Worm (Caenorhabditis elegans): ENCODE results near the gene pad-2.

pad-2 gene

DNA sequence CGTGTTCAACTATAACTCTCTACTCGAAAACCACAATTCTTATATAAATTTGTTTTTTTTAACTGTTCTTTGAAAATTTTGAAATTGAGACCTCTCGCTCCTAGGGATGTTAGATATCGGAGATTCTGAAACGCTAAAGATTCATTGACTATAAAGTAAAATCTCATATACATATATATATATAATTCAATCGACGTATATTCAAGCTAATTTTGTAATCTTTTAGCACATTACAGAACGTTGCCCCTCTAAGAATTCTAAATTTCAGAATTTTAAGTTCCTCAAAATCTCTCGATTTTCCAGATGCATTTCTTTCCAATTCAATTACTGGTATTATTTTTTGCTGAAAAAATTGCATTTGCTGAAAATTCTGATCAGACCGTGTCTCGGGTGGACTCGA lies at the start of gene pad-2:
Gene pad-2 (plus strand): TSS at position 301 of the 400 bp plus-strand sequence.
- no peak for TF ChIP-seq W03F9.2 (tag; optimal IDR thresholded peaks at IDR 0.05)

DNA sequence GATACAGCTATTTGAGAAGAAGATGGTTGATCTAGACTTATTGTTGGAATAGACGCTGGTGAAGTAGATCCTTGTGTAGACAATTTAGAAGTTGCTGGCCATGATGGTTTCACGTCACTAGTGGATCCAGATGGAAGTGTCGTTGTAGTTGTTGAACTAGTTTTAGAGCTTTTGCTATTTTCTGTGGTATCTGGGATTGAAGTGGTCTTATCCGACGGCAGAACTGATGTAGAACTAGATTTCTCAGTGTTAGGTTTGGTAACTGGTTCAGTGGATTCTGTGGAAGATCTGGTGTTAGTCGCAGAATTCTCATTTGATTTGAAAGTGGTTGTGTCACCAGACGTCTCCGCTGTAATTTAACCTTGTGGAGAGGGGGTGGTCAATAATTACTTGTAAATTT lies 47.3 kb upstream of the pad-2 start:
- TF ChIP-seq him-1 (tag; optimal IDR thresholded peaks at IDR 0.05): no peak
- no peak for TF ChIP-seq dao-5 (tag; optimal IDR thresholded peaks at IDR 0.05)
- TF ChIP-seq W03F9.2 (tag; optimal IDR thresholded peaks at IDR 0.05): no peak

DNA sequence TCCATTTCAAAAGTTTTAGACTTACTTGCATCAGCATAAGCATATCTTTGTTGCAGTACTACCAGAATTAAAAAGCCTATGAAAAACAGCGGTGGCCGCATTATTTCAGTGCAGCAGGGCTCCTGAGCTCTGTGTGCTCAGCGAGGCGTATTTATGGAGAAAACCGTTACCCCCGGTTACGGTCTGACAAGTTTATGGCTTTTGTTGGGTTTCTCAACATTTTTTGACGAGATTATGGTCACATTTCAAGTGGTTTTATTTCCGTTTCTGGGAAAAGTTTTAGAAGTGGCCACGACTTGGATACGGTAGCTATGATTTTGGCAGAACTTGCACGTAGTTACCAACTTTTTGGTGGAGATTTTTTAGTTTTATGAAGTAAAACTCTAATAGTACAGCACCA lies 44.9 kb upstream of the pad-2 start, which contains the start of gene paml-1:
Gene paml-1 (minus strand): TSS at position 101 of the 400 bp plus-strand sequence.
- no peak for TF ChIP-seq dao-5 (tag; optimal IDR thresholded peaks at IDR 0.05)

DNA sequence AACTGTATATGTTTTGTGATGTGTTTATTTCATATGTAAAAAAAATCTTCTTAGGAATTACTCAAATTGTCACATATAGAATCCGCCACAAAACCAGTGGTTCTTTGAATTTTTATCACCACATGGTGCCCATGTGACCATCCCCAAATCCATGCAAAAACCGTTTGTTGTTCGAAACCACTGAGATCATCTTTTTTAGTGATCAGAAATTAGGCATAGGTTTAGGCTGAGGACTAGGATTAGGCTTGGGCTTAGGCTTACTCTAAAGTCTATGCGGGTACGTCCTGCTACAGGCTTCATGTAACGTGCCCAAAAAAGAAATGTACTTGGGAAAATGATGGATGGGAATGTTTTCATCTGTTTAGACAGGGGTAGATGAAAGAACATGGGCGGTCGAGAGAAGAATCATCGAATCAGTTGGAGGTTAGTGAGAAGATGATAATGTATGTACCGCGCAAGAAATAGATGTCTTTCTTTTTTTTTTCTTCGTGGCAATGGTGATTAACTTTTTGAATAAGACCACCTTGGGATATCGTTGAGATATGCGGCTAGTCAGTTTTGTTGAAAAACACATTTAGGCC lies 42.5 kb upstream of the pad-2 start:
- TF ChIP-seq W03F9.2 (tag; optimal IDR thresholded peaks at IDR 0.05): no peak
- TF ChIP-seq dao-5 (tag; optimal IDR thresholded peaks at IDR 0.05): no peak
- no peak for TF ChIP-seq him-1 (tag; optimal IDR thresholded peaks at IDR 0.05)

DNA sequence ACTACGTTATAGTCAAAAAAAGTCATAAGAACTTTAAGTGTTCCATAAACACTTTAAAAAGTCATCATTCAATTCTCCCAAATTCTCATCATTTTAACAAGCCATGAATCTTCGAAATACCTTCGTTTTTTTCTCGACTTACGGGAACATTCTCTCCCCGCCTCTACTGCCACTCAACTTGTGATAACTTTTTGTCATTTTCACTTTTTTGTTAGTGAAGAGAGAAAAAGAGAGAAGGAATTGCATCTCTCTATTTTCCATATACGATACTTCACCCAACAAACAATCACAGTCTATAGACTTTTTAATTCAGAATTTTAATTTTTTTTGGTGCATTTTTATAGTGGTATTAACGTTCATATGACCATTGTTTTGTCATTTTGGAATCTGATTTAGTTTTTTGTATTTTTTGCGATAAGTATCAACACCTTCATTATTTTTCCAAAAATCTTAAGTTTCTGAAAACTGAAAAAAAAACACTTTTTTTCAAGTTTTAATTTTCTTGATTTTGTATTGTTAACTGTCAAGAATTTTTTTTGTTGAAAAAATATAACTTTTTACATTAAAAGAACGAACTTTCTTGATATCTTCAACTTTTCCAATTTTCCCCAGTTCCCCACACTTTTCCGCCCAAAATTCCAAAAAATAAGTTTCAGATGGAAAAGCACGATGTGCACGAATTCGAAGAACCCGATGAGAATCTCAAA lies 40.3 kb upstream of the pad-2 start, which contains the start of gene Y70G10A.3:
Gene Y70G10A.3 (plus strand): TSS at position 657 of the 707 bp plus-strand sequence.
- TF ChIP-seq W03F9.2 (tag; optimal IDR thresholded peaks at IDR 0.05) (no peak), him-1 (tag; optimal IDR thresholded peaks at IDR 0.05) (no peak), dao-5 (tag; optimal IDR thresholded peaks at IDR 0.05) (no peak)

DNA sequence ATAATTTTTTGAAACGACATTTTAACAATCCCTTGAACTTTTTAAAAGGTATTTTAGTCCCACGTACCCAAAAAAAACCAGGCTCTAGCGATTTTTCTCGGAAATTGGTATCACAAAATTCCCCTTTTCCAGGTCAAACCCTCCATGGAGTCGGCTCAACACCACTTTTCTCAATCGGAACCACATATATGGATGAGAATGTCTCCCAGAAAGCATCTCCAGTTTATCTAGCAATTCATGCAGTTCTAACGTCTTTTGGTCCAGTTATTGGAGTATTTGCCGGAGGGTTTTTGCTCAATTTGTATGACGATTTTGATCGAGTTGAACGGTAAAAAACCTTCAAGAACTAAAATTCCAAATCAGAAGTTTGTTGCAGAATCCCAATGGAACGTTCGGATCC lies 38.9 kb upstream of the pad-2 start:
- TF ChIP-seq W03F9.2 (tag; optimal IDR thresholded peaks at IDR 0.05): no peak
- no peak for TF ChIP-seq dao-5 (tag; optimal IDR thresholded peaks at IDR 0.05)
- TF ChIP-seq him-1 (tag; optimal IDR thresholded peaks at IDR 0.05): no peak

DNA sequence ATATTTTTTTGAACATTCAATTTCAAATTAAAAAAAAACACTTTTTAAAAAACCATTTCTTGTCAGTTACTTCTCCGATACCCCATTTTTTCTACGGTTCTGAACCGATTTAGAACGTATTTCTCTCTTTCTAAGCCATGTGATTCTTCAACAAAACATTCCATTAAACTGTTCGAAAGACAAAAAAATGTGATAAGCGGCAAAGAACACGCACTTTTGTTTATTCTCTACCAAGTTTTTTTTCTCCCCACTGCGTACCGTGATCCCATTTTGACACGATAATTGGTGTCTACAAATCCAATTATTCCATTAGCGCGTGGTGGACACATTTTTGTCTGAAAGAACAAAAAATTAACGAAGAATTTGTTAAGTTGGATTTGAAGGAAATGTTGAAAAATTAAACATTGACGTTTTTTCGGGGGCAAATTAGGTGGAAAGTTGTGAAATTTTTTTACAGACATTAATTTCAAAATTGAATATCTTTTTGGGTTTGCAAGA lies 37.5 kb upstream of the pad-2 start:
- TF ChIP-seq dao-5 (tag; optimal IDR thresholded peaks at IDR 0.05) (no peak), him-1 (tag; optimal IDR thresholded peaks at IDR 0.05) (no peak), W03F9.2 (tag; optimal IDR thresholded peaks at IDR 0.05) (no peak)

DNA sequence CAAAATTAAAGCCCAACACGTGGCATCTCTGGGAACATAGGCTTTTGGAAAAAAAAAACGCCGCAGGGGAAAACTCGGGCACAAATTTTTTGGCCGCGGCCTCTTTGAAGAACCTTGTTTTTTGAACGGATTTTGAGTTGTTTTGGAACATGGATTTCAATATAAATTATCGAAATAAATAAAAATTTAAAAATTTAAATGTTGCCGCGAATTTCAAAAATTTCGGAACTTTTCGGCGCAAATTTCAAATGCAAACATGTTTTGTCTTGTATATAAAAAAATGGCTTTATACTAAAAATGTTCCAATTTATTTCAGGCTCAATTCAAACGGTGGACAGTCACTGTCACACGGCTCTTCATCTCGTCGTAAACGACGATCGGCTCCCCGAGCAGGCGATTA lies 34.9 kb upstream of the pad-2 start:
- TF ChIP-seq dao-5 (tag; optimal IDR thresholded peaks at IDR 0.05): no peak
- TF ChIP-seq W03F9.2 (tag; optimal IDR thresholded peaks at IDR 0.05): no peak
- no peak for TF ChIP-seq him-1 (tag; optimal IDR thresholded peaks at IDR 0.05)

DNA sequence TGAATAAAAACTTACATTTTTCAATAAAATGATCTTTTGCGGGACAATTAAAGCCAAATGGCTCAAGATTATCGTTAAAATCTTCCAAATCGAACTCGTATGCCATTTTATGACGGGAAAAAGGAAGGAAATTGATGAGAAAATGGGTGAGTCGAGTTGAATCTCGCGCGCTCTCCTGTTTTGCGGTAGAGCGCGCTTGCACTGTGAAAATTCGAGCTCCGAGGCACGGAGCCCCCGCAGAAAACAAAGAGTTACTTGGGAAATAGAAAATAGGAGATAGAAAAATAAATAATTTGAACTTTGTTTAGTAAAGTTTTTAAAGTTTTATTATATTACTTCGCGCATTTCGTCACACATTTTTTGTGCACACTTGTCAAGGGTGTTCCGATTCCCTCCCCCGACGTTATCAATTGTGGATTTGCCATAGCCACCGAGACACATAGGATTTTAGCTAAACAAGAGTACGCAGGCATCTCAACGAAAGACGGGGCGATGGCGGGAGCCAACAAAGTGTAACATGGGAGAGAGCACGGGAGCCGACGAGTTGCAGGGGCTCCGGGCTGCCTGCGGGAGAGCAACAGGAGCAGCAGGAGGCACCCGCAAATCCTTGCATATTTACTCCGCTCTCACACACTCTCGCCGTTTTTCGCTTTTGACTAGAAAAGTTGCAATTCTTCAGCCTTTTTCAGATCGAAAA lies 30.3 kb upstream of the pad-2 start, which contains the start of the genes div-1 and cor-1:
Gene div-1 (minus strand): TSS at position 119 of the 697 bp plus-strand sequence.
Gene cor-1 (plus strand): TSS at position 671 of the 697 bp plus-strand sequence.
- TF ChIP-seq W03F9.2 (tag; optimal IDR thresholded peaks at IDR 0.05): no peak

DNA sequence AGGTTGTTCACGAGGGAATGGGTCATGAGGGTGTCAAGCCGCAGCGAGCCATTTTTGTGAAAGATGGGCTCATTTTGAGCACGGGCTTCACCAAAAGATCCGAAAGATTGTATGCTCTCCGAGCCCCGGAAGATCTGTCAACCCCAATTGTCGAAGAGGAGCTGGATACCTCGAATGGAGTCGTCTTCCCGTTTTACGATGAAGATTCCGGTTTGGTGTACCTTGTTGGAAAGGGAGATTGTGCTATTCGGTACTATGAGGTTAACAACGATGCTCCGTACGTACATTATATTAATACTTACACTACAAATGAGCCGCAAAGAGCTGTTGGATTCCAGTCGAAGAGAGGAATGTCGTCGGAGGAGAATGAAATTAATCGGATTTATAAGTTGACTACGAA lies 27.8 kb upstream of the pad-2 start:
- TF ChIP-seq dao-5 (tag; optimal IDR thresholded peaks at IDR 0.05) (no peak), him-1 (tag; optimal IDR thresholded peaks at IDR 0.05) (no peak), W03F9.2 (tag; optimal IDR thresholded peaks at IDR 0.05) (no peak)

DNA sequence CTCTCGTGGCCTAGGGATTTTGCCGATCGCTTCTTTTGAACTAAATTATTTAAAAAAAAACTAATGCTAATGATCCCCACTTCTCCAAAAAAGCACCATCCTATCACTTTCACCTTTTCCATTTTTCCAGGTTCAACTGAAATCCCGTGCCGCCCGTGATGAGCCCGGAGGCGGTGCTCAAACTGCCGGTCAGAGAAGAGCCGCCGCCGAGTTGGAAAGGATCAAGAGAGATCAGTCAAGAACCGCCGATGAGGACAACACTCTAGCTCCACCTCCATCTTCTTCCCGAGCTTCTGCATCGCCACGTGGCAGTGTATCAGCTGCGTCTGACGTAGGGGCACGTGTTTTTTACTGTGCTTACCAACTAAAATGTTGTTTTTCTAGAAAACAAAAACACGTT lies 25.6 kb upstream of the pad-2 start:
- TF ChIP-seq him-1 (tag; optimal IDR thresholded peaks at IDR 0.05): no peak
- TF ChIP-seq dao-5 (tag; optimal IDR thresholded peaks at IDR 0.05): no peak
- TF ChIP-seq W03F9.2 (tag; optimal IDR thresholded peaks at IDR 0.05): no peak

DNA sequence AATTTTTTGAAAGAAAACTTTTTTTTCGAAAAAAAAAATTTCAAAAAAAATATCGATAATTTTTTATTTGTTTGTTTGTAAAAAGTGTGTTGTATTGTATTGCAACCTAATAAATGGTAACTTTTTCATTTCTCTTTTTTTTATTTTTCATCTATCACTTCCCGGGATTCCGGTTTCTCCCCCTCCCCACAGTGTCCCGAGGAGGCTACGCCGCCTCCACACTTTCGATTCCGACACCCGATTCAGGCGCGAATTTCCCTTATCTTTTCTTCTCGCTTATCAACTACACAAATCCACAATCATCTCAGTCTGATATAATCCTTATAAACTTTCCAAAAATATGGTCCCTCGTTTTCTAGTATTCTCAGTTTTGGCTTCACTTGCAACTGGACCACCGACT lies 24.3 kb upstream of the pad-2 start, which contains the start of gene R01H10.4:
Gene R01H10.4 (plus strand): TSS at position 236 of the 400 bp plus-strand sequence.
- no peak for TF ChIP-seq W03F9.2 (tag; optimal IDR thresholded peaks at IDR 0.05)
- TF ChIP-seq dao-5 (tag; optimal IDR thresholded peaks at IDR 0.05): no peak
- TF ChIP-seq him-1 (tag; optimal IDR thresholded peaks at IDR 0.05): no peak

DNA sequence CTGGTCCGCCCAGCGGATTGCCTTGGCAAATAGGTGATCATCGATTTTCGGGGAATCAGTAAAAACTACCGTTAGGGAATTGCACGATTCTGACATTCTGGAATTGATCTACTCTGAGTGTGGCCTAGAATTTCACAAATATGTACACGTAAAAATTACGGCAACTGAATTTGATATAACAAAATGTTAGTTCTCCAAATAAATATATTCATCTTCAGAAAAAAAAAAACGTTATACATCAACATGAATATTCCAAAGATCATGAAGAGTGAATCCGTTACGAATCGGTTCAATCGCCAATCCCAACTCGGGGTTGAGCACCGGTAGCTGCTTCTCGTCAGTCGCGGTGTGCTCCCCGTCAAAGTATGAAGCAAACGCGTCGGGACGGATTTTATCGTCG lies 20.3 kb upstream of the pad-2 start, which contains the start of gene rip-1:
Gene rip-1 (minus strand): TSS at position 101 of the 400 bp plus-strand sequence.
- no peak for TF ChIP-seq dao-5 (tag; optimal IDR thresholded peaks at IDR 0.05)

DNA sequence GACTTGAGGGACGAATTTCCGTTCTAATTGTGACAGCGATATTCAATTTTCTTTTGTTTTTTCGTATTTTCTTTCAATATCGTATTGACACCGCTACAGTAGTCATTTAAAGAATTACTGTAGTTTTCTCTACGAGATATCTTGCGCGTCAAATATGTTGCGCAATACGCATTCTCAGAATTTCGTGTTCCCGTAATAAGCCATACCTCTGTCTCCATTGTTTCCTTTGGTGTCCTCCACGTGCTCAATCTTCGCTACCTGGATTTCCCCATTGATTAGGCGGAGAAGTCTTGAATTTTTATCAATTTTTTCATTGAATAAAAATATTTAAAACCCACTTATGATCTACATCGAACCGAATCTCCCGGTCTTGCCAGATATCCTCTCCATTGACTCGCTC lies 17.7 kb upstream of the pad-2 start:
- no peak for TF ChIP-seq W03F9.2 (tag; optimal IDR thresholded peaks at IDR 0.05)
- TF ChIP-seq dao-5 (tag; optimal IDR thresholded peaks at IDR 0.05): no peak
- TF ChIP-seq him-1 (tag; optimal IDR thresholded peaks at IDR 0.05): no peak

All from whole organism, L4/young adult.